Fruit fly (Drosophila melanogaster) whole organism, prepupa: ENCODE measurements around the gene Bsg.
A peak's percentile ranks its signal among the peaks of the same experiment; 100 is the strongest.

Experiments
- Blimp-1 ChIP-seq: fragments of 200-800 bp; sonication (Bioruptor generic); optimal IDR thresholded peaks from 3 replicates; lab custom pipeline; 2017; ENCODE audit warnings: missing biosample characterization, missing genetic modification characterization, mild to moderate bottlenecking, moderate library complexity, missing genetic modification reagents
- CG3032 ChIP-seq: fragments of 200-800 bp; optimal IDR thresholded peaks from 2 replicates; lab custom pipeline; 2019; ENCODE audit warnings: missing biosample characterization, mild to moderate bottlenecking, missing genetic modification characterization, moderate library complexity
- CG4318 ChIP-seq: fragments of 200-800 bp; sonication (Bioruptor generic); optimal IDR thresholded peaks from 3 replicates; lab custom pipeline; 2017; ENCODE audit warnings: missing biosample characterization, mild to moderate bottlenecking, missing genetic modification characterization
- CG8119 ChIP-seq: fragments of 200-800 bp; sonication (Bioruptor generic); IDR thresholded peaks from 3 replicates; pipeline ENCODE4 v1.3.6; 2022; ENCODE audit warnings: missing biosample characterization, missing genetic modification characterization
- CG9139 ChIP-seq: fragments of 200-800 bp; sonication (Bioruptor generic); optimal IDR thresholded peaks from 3 replicates; lab custom pipeline; 2017; ENCODE audit warnings: missing biosample characterization, mild to moderate bottlenecking, missing genetic modification characterization
- Ets96B ChIP-seq: fragments of 200-800 bp; optimal IDR thresholded peaks from 2 replicates; lab custom pipeline; 2019; ENCODE audit warnings: missing biosample characterization, mild to moderate bottlenecking, missing genetic modification characterization, moderate library complexity
- Gug ChIP-seq: fragments of 200-800 bp; sonication (Bioruptor generic); IDR thresholded peaks from 2 replicates; pipeline ENCODE4 v1.3.6; 2022; ENCODE audit warnings: missing biosample characterization, missing genetic modification characterization
- Lpt ChIP-seq: fragments of 200-800 bp; sonication (Bioruptor generic); optimal IDR thresholded peaks from 3 replicates; lab custom pipeline; 2016; ENCODE audit warnings: missing biosample characterization, missing genetic modification characterization
- Sox102F ChIP-seq: fragments of 200-800 bp; sonication (Bioruptor generic); optimal IDR thresholded peaks from 2 replicates; lab custom pipeline; 2016; ENCODE audit warnings: missing biosample characterization, mild to moderate bottlenecking, missing genetic modification characterization
- Sox15 ChIP-seq: fragments of 200-800 bp; sonication (Bioruptor generic); optimal IDR thresholded peaks from 3 replicates; lab custom pipeline; 2016; ENCODE audit warnings: missing biosample characterization, missing genetic modification characterization
- acj6 ChIP-seq: fragments of 200-800 bp; sonication (Bioruptor generic); optimal IDR thresholded peaks from 3 replicates; lab custom pipeline; 2016; ENCODE audit warnings: missing biosample characterization, missing genetic modification characterization
- pdm3 ChIP-seq: fragments of 200-800 bp; sonication (Bioruptor generic); optimal IDR thresholded peaks from 3 replicates; lab custom pipeline; 2016; ENCODE audit warnings: missing biosample characterization, missing genetic modification characterization
- salr ChIP-seq, 2 experiments: fragments of 200-800 bp; sonication (Bioruptor generic); optimal IDR thresholded peaks; 3 replicates each; lab custom pipeline; 2016 to 2018; ENCODE audit warnings: missing biosample characterization in 2 of 2, missing genetic modification characterization in 2 of 2, mild to moderate bottlenecking in 1 of 2
- spab ChIP-seq: fragments of 200-800 bp; sonication (Bioruptor generic); optimal IDR thresholded peaks from 2 replicates; lab custom pipeline; 2017; ENCODE audit warnings: missing biosample characterization, mild to moderate bottlenecking, missing genetic modification characterization, missing genetic modification reagents

- TF ChIP-seq Gug: no peak
- no peak for TF ChIP-seq spab (GFP tag; lab: Kevin White, UChicago)
- TF ChIP-seq Blimp-1 (GFP tag; lab: Kevin White, UChicago): no peak
- no peak for TF ChIP-seq acj6
- TF ChIP-seq CG8119 (GFP tag; lab: Robert Waterston, UW): no peak
- no peak for TF ChIP-seq Sox15 (GFP tag; lab: Kevin White, UChicago)
- TF ChIP-seq Lpt (GFP tag; lab: Kevin White, UChicago): no peak
- peak; percentile 20 for TF ChIP-seq pdm3
- TF ChIP-seq CG4318 (GFP tag; lab: Kevin White, UChicago): no peak
- TF ChIP-seq CG9139 (GFP tag; lab: Kevin White, UChicago): no peak
- no peak for TF ChIP-seq Sox102F (GFP tag; lab: Kevin White, UChicago)
- TF ChIP-seq Ets96B: no peak
- no peak for TF ChIP-seq CG3032
- TF ChIP-seq salr (GFP tag; optimal IDR thresholded peaks at IDR 0.05; lab: Kevin White, UChicago): no peak
Observed at dm6 chr2L:8082692-8083412, 368 bp upstream of the Bsg start, which contains the start of gene Mcr.
